Worm (Caenorhabditis elegans) whole organism, mixed stage, embryonic: Measurements from ENCODE around the gene sam-10.

ENCODE experiments used
- blmp-1 ChIP-seq: fragments of 150-350 bp; optimal IDR thresholded peaks from 2 replicates; lab custom pipeline; 2014; ENCODE audit warnings: missing biosample characterization, missing genetic modification characterization
- ces-1 ChIP-seq: fragments of 150-350 bp; optimal IDR thresholded peaks from 2 replicates; lab custom pipeline; 2014; ENCODE audit warnings: missing biosample characterization, missing genetic modification reagents, missing genetic modification characterization
- elt-1 ChIP-seq: sonication (generic microtip); optimal IDR thresholded peaks from 2 replicates; lab custom pipeline; 2017; ENCODE audit warnings: missing genetic modification characterization, mild to moderate bottlenecking, missing compliant biosample characterization, antibody characterized with exemption, moderate library complexity, borderline replicate concordance; ENCODE audit not compliant: insufficient read depth
- mab-5 ChIP-seq: fragments of 150-350 bp; optimal IDR thresholded peaks from 2 replicates; lab custom pipeline; 2014; ENCODE audit warnings: missing biosample characterization, missing genetic modification characterization
- mep-1 ChIP-seq: fragments of 150-350 bp; optimal IDR thresholded peaks from 2 replicates; lab custom pipeline; 2017; ENCODE audit warnings: missing biosample characterization, missing genetic modification reagents, missing genetic modification characterization, inconsistent platforms
- nhr-12 ChIP-seq: fragments of 150-350 bp; optimal IDR thresholded peaks from 2 replicates; lab custom pipeline; 2014; ENCODE audit warnings: missing biosample characterization, missing genetic modification characterization
- nhr-237 ChIP-seq: fragments of 150-350 bp; optimal IDR thresholded peaks from 2 replicates; lab custom pipeline; 2014; ENCODE audit warnings: missing biosample characterization, missing genetic modification characterization
- nhr-28 ChIP-seq: fragments of 150-350 bp; optimal IDR thresholded peaks from 2 replicates; lab custom pipeline; 2014; ENCODE audit warnings: missing biosample characterization, missing genetic modification characterization
- nhr-76 ChIP-seq: sonication (generic microtip); optimal IDR thresholded peaks from 2 replicates; lab custom pipeline; 2017; ENCODE audit warnings: missing biosample characterization, missing genetic modification characterization
- pha-4 ChIP-seq: fragments of 150-350 bp; optimal IDR thresholded peaks from 2 replicates; lab custom pipeline; 2018; ENCODE audit warnings: missing biosample characterization, missing genetic modification reagents, missing genetic modification characterization
- snpc-4 ChIP-seq: fragments of 150-350 bp; optimal IDR thresholded peaks from 2 replicates; lab custom pipeline; 2014; ENCODE audit warnings: missing biosample characterization, missing genetic modification characterization
- unc-62 ChIP-seq: fragments of 150-350 bp; optimal IDR thresholded peaks from 2 replicates; lab custom pipeline; 2014; ENCODE audit warnings: missing biosample characterization, missing genetic modification reagents, missing genetic modification characterization
- zip-8 ChIP-seq: fragments of 150-350 bp; optimal IDR thresholded peaks from 2 replicates; lab custom pipeline; 2014; ENCODE audit warnings: missing biosample characterization, missing genetic modification characterization

DNA sequence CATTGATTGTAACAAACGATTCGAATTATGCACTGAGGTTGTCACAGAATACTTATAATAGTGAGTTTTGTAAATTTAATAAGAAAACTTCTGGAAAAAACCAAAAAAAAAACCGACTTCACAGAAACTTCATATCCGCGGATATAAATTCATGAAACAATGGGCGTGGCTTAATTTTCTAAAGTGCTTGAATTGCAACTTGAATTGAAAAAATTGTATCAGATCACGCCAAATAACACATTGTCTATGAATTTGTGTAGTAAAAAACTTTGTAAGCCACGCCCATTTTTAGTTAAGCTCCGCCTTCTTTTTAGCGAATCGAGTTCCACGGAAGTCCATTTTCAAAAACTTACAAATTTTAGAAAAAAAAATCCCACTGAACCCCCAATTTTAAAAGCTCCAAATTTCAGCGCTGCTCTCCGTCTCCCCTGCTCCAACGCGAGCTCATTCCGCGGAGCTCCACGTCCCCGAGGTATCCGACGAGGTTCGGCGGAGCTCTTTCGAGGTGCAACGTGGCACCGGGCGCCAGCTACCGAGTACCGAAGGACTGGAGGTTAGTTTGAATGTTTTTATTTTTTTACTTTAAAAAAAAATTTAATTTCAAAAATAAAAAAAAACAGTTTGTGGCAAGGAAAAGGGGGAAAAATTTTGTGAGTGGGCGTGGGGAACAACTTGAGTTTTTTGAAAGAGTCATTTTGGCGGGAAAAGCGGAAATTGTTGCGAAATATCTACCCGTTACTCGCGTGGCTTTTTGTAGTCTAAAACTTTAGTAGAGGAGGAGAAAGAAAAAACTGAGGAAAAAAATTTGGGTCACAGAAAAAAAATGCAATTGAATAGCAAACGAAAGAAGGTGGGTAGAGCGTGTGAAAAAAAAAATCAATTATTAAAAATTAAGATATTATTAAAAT, 50.9 kb downstream of the sam-10 start:
- no peak for TF ChIP-seq nhr-28 (tag; lab: Kevin White, UChicago)
- TF ChIP-seq unc-62 (GFP tag; lab: Kevin White, UChicago), result no peak
- TF ChIP-seq elt-1 (tag; lab: Kevin White, UChicago), result no peak
- TF ChIP-seq snpc-4, result no peak
- TF ChIP-seq nhr-12 (tag; lab: Kevin White, UChicago), result no peak
- TF ChIP-seq nhr-237 (tag; lab: Kevin White, UChicago), result no peak
- TF ChIP-seq pha-4 (tag; lab: Kevin White, UChicago), result no peak
- no peak for TF ChIP-seq mab-5
- TF ChIP-seq nhr-76 (tag; lab: Kevin White, UChicago), result no peak
- no peak for TF ChIP-seq blmp-1 (tag; lab: Kevin White, UChicago)
- no peak for TF ChIP-seq mep-1 (tag; lab: Kevin White, UChicago)
- no peak for TF ChIP-seq zip-8 (tag; lab: Kevin White, UChicago)
- TF ChIP-seq ces-1 (GFP tag; lab: Kevin White, UChicago), result no peak
